Worm (Caenorhabditis elegans) whole organism, midembryonic: ENCODE data around the gene C18D4.12.

ENCODE experiments used
- klf-2 ChIP-seq: fragments of 200-800 bp; sonication (Bioruptor generic); conservative IDR thresholded peaks from 2 replicates; pipeline ENCODE4 v1.3.6; 2022; ENCODE audit warnings: missing genetic modification reagents, missing genetic modification characterization, missing compliant biosample characterization
- ref-1 ChIP-seq: fragments of 200-800 bp; sonication (Bioruptor generic); conservative IDR thresholded peaks from 2 replicates; pipeline ENCODE4 v1.3.6; 2022; ENCODE audit warnings: missing genetic modification reagents, missing genetic modification characterization, missing compliant biosample characterization

DNA sequence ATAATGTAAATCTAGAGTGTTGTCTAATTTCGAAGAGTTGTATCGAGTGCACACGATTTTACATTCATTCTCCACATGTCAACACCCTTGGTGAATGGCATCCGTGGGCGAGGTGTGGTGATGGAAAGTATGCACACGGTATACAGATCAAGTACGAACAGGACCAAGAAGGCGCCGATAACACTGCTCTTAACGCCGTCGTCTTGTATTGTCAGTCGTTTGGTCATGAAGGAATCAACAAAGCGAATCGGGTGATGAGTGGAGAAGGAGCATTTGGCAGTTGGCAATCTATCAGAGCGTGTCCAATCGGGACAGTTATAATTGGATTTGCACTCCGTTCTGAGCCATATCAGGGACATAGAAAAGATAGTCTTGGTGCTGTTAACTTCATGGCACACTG is 2.8 kb upstream of the C18D4.12 start:
- TF ChIP-seq klf-2 (GFP tag; lab: Robert Waterston, UW) (no peak), ref-1 (GFP tag; lab: Robert Waterston, UW) (no peak)
